Worm (Caenorhabditis elegans): ENCODE data around the gene pqn-51.

DNA sequence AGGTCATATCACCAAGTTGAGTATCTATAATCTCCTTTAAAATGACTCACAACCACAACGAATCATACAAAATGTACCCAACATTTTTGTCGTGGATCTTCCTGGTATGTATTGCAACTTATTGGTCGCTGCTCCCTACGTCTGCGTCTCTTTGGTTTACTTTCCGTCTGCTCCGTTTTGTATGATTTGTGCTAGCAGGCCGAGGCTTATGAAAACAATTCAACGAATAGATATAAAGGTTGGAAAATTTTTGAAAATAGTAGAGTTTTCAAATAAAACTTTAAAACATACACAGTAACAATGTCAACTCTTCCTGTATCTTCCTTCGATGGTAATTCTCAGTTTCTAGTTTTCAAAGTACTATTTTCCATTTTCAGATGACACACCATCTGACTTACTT, 48.0 kb upstream of the pqn-51 start, which contains the start of gene srr-8:
- no peak for TF ChIP-seq ama-1 (optimal IDR thresholded peaks at IDR 0.05)
- no peak for TF ChIP-seq snpc-4 (tag; optimal IDR thresholded peaks at IDR 0.05)
- no peak for TF ChIP-seq unc-39 (tag; optimal IDR thresholded peaks at IDR 0.05)
- no peak for TF ChIP-seq elt-2 (tag; optimal IDR thresholded peaks at IDR 0.05)
- no peak for TF ChIP-seq nhr-25 (tag; optimal IDR thresholded peaks at IDR 0.05)
- no peak for TF ChIP-seq nhr-28 (tag; optimal IDR thresholded peaks at IDR 0.05)
- no peak for TF ChIP-seq ztf-11 (tag; optimal IDR thresholded peaks at IDR 0.05)

Data from whole organism, L3 larva.